Worm (Caenorhabditis elegans) whole organism, young adult: ENCODE results near the gene dmsr-14.

Experiments
- B0261.1 ChIP-seq: sonication (generic microtip); optimal IDR thresholded peaks from 2 replicates; lab custom pipeline; 2016; ENCODE audit warnings: mild to moderate bottlenecking, missing genetic modification characterization, moderate library complexity, missing compliant biosample characterization
- F37B4.10 ChIP-seq: fragments of 200-800 bp; sonication (Bioruptor generic); IDR thresholded peaks from 2 replicates; pipeline ENCODE4 v1.3.6; 2022; ENCODE audit warnings: missing genetic modification characterization, missing compliant biosample characterization
- F55B11.4 ChIP-seq: sonication (generic microtip); optimal IDR thresholded peaks from 2 replicates; lab custom pipeline; 2016; ENCODE audit warnings: missing compliant biosample characterization, missing genetic modification characterization, borderline replicate concordance; ENCODE audit not compliant: insufficient read depth
- Y67H2A.10 ChIP-seq: fragments of 200-800 bp; sonication (Bioruptor generic); conservative IDR thresholded peaks from 2 replicates; pipeline ENCODE4 v1.3.6; 2022; ENCODE audit warnings: missing genetic modification reagents, missing genetic modification characterization, missing compliant biosample characterization
- ama-1 ChIP-seq, 3 experiments: fragments of 150-350 bp in 1 of 3; sonication (generic microtip) in 2 of 3; optimal IDR thresholded peaks; 2 replicates each; lab custom pipeline; 2014 to 2018; ENCODE audit warnings: missing biosample characterization in 2 of 3, missing genetic modification characterization in 2 of 3, missing genetic modification reagents in 2 of 3
- atf-7 ChIP-seq: sonication (generic microtip); optimal IDR thresholded peaks from 2 replicates; lab custom pipeline; 2017; ENCODE audit warnings: mild to moderate bottlenecking, missing genetic modification characterization, missing compliant biosample characterization
- attf-3 ChIP-seq: fragments of 200-800 bp; sonication (Bioruptor generic); conservative IDR thresholded peaks from 2 replicates; pipeline ENCODE4 v1.3.6; 2022; ENCODE audit warnings: missing genetic modification reagents, missing genetic modification characterization, missing compliant biosample characterization
- attf-5 ChIP-seq: fragments of 200-800 bp; sonication (Bioruptor generic); optimal IDR thresholded peaks from 2 replicates; lab custom pipeline; 2018; ENCODE audit warnings: mild to moderate bottlenecking, missing genetic modification characterization, missing compliant biosample characterization
- attf-6 ChIP-seq: fragments of 200-800 bp; sonication (Bioruptor generic); IDR thresholded peaks from 2 replicates; pipeline ENCODE4 v1.3.6; 2022; ENCODE audit warnings: missing genetic modification reagents, missing genetic modification characterization, missing compliant biosample characterization
- dox-1 ChIP-seq: fragments of 200-800 bp; sonication (Bioruptor generic); IDR thresholded peaks from 2 replicates; pipeline ENCODE4 v1.3.6; 2022; ENCODE audit warnings: missing genetic modification reagents, missing genetic modification characterization, missing compliant biosample characterization
- dpff-1 ChIP-seq: sonication (generic microtip); optimal IDR thresholded peaks from 2 replicates; lab custom pipeline; 2017; ENCODE audit warnings: mild to moderate bottlenecking, missing genetic modification characterization, missing compliant biosample characterization
- dpl-1 ChIP-seq: fragments of 150-350 bp; optimal IDR thresholded peaks from 2 replicates; lab custom pipeline; 2014; ENCODE audit warnings: missing biosample characterization, missing genetic modification reagents, missing genetic modification characterization
- efl-1 ChIP-seq: fragments of 150-350 bp; optimal IDR thresholded peaks from 2 replicates; lab custom pipeline; 2014; ENCODE audit warnings: missing biosample characterization, missing genetic modification reagents, missing genetic modification characterization
- ekl-4 ChIP-seq: fragments of 200-800 bp; sonication (Bioruptor generic); IDR thresholded peaks from 2 replicates; pipeline ENCODE4 v1.3.6; 2022; ENCODE audit warnings: missing genetic modification reagents, missing genetic modification characterization, missing compliant biosample characterization
- hmg-1.2 ChIP-seq: fragments of 200-800 bp; sonication (Bioruptor generic); IDR thresholded peaks from 2 replicates; pipeline ENCODE4 v1.3.6; 2022; ENCODE audit warnings: missing genetic modification reagents, missing genetic modification characterization, missing compliant biosample characterization
- hrde-1 ChIP-seq: sonication (generic microtip); optimal IDR thresholded peaks from 2 replicates; lab custom pipeline; 2016; ENCODE audit warnings: missing genetic modification characterization, mild to moderate bottlenecking, missing compliant biosample characterization, moderate library complexity, missing genotype, missing genetic modification reagents, borderline replicate concordance
- lin-35 ChIP-seq, 3 experiments: fragments of 150-350 bp in 2 of 3; sonication (generic microtip) in 1 of 3; optimal IDR thresholded peaks; 2 replicates each; lab custom pipeline; 2014 to 2018; ENCODE audit warnings: missing biosample characterization in 3 of 3, missing genetic modification characterization in 3 of 3, missing genetic modification reagents in 3 of 3
- lin-40 ChIP-seq: sonication (generic microtip); optimal IDR thresholded peaks from 2 replicates; lab custom pipeline; 2016; ENCODE audit warnings: missing genetic modification characterization, mild to moderate bottlenecking, missing compliant biosample characterization, missing genotype, missing genetic modification reagents
- lin-54 ChIP-seq: fragments of 200-800 bp; sonication (Bioruptor generic); optimal IDR thresholded peaks from 2 replicates; lab custom pipeline; 2018; ENCODE audit warnings: mild to moderate bottlenecking, missing genetic modification characterization, missing compliant biosample characterization
- lsl-1 ChIP-seq: fragments of 200-800 bp; sonication (Bioruptor generic); optimal IDR thresholded peaks from 2 replicates; lab custom pipeline; 2018; ENCODE audit warnings: mild to moderate bottlenecking, missing genetic modification characterization, moderate library complexity, missing compliant biosample characterization
- madf-6 ChIP-seq: fragments of 200-800 bp; sonication (Bioruptor generic); IDR thresholded peaks from 2 replicates; pipeline ENCODE4 v1.3.6; 2022; ENCODE audit warnings: missing genetic modification reagents, missing genetic modification characterization, missing compliant biosample characterization
- nhr-90 ChIP-seq: sonication (generic microtip); optimal IDR thresholded peaks from 2 replicates; lab custom pipeline; 2016; ENCODE audit warnings: missing genotype, mild to moderate bottlenecking, missing genetic modification characterization, missing compliant biosample characterization
- pbrm-1 ChIP-seq: fragments of 200-800 bp; sonication (Bioruptor generic); IDR thresholded peaks from 2 replicates; pipeline ENCODE4 v1.3.6; 2022; ENCODE audit warnings: missing genetic modification reagents, missing genetic modification characterization, missing compliant biosample characterization
- sdz-38 ChIP-seq: sonication (generic microtip); optimal IDR thresholded peaks from 2 replicates; lab custom pipeline; 2016; ENCODE audit warnings: missing genotype, missing genetic modification characterization, missing compliant biosample characterization
- tbp1 ChIP-seq: fragments of 200-800 bp; sonication (Bioruptor generic); optimal IDR thresholded peaks from 2 replicates; lab custom pipeline; 2018; ENCODE audit warnings: mild to moderate bottlenecking, missing genetic modification characterization, missing compliant biosample characterization
- zfh-2 ChIP-seq: fragments of 200-800 bp; sonication (Bioruptor generic); conservative IDR thresholded peaks from 2 replicates; pipeline ENCODE4 v1.3.6; 2022; ENCODE audit warnings: missing genetic modification reagents, missing genetic modification characterization, missing compliant biosample characterization
- ztf-28 ChIP-seq: fragments of 200-800 bp; sonication (Bioruptor generic); IDR thresholded peaks from 2 replicates; pipeline ENCODE4 v1.3.6; 2022; ENCODE audit warnings: missing genetic modification reagents, missing genetic modification characterization, missing compliant biosample characterization

Gene dmsr-14

ce11 chrV:6801850-6802249 is 15.2 kb downstream of the dmsr-14 start, which contains the start of gene dmsr-10:
TSS of gene dmsr-10 (minus strand) at chrV:6801950.
- TF ChIP-seq attf-6 (GFP tag; lab: Robert Waterston, UW) (no peak), attf-3 (GFP tag; lab: Robert Waterston, UW) (no peak), lsl-1 (GFP tag; lab: Kevin White, UChicago) (no peak)

DNA sequence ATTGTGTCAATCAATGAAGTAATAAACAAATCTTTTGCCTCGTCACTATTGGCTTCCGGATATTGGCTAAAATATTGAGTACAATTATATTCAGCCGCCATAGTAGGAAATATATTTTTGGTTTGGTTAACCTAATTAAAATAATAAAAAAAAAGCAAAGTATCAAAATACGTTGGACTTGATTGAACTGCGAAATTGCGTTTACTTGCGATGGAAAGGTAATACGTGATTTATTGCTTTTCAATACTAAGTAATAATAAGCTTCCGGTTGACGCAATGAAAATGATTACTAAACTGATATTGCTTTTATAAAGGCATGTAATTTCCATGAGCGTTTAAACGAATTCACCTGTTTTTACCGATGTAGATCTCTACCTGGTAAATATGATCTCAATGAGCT is 17.5 kb downstream of the dmsr-14 start, which contains the start of gene dmsr-9:
TSS of gene dmsr-9 (minus strand) at position 101 of the 400 bp plus-strand sequence.
- TF ChIP-seq hrde-1 (tag; lab: Kevin White, UChicago) (no peak), pbrm-1 (no peak), Y67H2A.10 (no peak), lin-40 (tag; lab: Kevin White, UChicago) (no peak), F37B4.10 (GFP tag; lab: Robert Waterston, UW) (no peak), F55B11.4 (tag; lab: Kevin White, UChicago) (no peak), ekl-4 (GFP tag; lab: Robert Waterston, UW) (no peak)

DNA sequence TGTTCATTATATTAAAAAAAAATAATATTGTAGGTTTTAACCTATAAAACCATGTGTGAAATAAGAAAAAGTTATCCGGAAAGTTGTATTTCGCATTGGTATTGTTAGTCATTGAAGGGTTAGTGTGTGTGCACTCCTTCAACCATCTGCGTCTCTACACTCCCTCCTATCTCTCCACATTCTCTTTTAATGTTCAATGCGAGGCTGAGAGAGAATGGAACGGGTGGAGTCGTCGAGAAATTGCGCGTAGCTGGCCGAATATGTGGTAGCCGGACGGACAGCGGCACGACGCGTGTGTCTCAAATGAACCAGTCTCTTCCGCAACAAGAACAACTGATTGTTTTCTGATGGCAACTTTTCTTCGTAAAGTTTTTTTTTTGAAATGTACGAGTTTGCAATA is 20.2 kb downstream of the dmsr-14 start:
- TF ChIP-seq hmg-1.2 (GFP tag; lab: Robert Waterston, UW) = peak; percentile 91; the same call in 1 of the 2 replicates
- TF ChIP-seq nhr-90 (tag; lab: Kevin White, UChicago) = no peak

ce11 chrV:6796264-6796663 is 20.8 kb downstream of the dmsr-14 start:
- TF ChIP-seq ztf-28 (GFP tag; lab: Robert Waterston, UW) = no peak

- TF ChIP-seq tbp1 (GFP tag; lab: Kevin White, UChicago) (no peak), zfh-2 (GFP tag; lab: Robert Waterston, UW) (peak; percentile 92), dox-1 (GFP tag; lab: Robert Waterston, UW) (0 out of 2 replicates have a peak, but pooled peaks have one; percentile 10)
These were observed 23.3 kb downstream of the dmsr-14 start, which contains the start of gene ZC404.1 for ce11 chrV:6793744-6794239. TSS of gene ZC404.1 (plus strand) at chrV:6794189.

DNA sequence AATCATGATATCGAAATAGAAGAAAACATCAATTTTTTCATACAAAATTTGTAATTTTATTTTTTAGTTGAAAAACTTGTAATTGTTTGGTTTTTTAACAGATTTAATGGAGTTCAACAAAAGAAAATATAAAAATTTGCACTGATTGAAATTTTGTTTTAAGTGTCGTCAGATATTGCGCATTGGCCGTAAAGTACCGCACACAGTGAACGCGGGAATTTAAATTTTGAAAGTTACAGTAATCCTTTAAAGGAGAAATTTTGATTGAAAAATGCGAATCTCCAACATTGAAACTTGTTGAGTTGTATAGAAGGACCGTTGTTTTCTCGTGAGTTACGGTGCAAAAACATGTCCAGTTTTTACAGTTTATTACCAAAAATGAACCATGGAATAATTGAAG is 24.1 kb downstream of the dmsr-14 start:
- TF ChIP-seq tbp1 (GFP tag; lab: Kevin White, UChicago) = no peak
- no peak for TF ChIP-seq B0261.1
- TF ChIP-seq efl-1 (GFP tag; lab: Kevin White, UChicago) = peak; percentile 80
- TF ChIP-seq lsl-1 (GFP tag; lab: Kevin White, UChicago) = peak; percentile 45
- TF ChIP-seq madf-6 (GFP tag; lab: Robert Waterston, UW) = peak; percentile 53; the same call in 1 of the 2 replicates
- no peak for TF ChIP-seq dpff-1 (tag; lab: Kevin White, UChicago)
- no peak for TF ChIP-seq atf-7 (tag; lab: Kevin White, UChicago)
- no peak for TF ChIP-seq attf-5 (GFP tag; lab: Kevin White, UChicago)
- TF ChIP-seq ama-1 (optimal IDR thresholded peaks at IDR 0.05; lab: Kevin White, UChicago) = no peak
- no peak for TF ChIP-seq ama-1 (GFP tag; optimal IDR thresholded peaks at IDR 0.05; lab: Kevin White, UChicago)
- no peak for TF ChIP-seq lin-35 (GFP tag; optimal IDR thresholded peaks at IDR 0.05; lab: Kevin White, UChicago)
- TF ChIP-seq lin-54 (GFP tag; lab: Kevin White, UChicago) = peak; percentile 74
- TF ChIP-seq dpl-1 (GFP tag; lab: Kevin White, UChicago) = peak; percentile 29
- TF ChIP-seq, all 124 proteins: peak for 5

ce11 chrV:6792565-6792964 is 24.5 kb downstream of the dmsr-14 start, which contains the start of gene gck-2:
TSS of gene gck-2 (minus strand) at chrV:6792665.
- TF ChIP-seq sdz-38 = no peak
